Fruit fly (Drosophila melanogaster) whole organism, wandering third instar larva: ENCODE results near the gene CG13992.

Experiments
- Abd-B ChIP-seq: fragments of >200 bp; optimal IDR thresholded peaks from 2 replicates; lab custom pipeline; 2017; ENCODE audit warnings: missing biosample characterization, missing genetic modification characterization
- CG32264 ChIP-seq: fragments of 200-800 bp; sonication (Bioruptor generic); optimal IDR thresholded peaks from 2 replicates; lab custom pipeline; 2016; ENCODE audit warnings: missing biosample characterization, missing genetic modification characterization
- CG9705 ChIP-seq: fragments of 200-800 bp; sonication (Bioruptor generic); optimal IDR thresholded peaks from 2 replicates; lab custom pipeline; 2018; ENCODE audit warnings: missing biosample characterization, mild to moderate bottlenecking, missing genetic modification characterization
- Dfd ChIP-seq: fragments of >200 bp; optimal IDR thresholded peaks from 2 replicates; lab custom pipeline; 2017; ENCODE audit warnings: missing biosample characterization, missing genetic modification characterization
- GATAd ChIP-seq: sonication (Bioruptor generic); optimal IDR thresholded peaks from 2 replicates; lab custom pipeline; 2016; ENCODE audit warnings: missing biosample characterization, missing genetic modification characterization
- HLH106 ChIP-seq: fragments of 200-800 bp; optimal IDR thresholded peaks from 3 replicates; lab custom pipeline; 2019; ENCODE audit warnings: missing biosample characterization, mild to moderate bottlenecking, missing genetic modification characterization, moderate library complexity
- Hnf4 ChIP-seq: fragments of 200-800 bp; sonication (Bioruptor generic); optimal IDR thresholded peaks from 2 replicates; lab custom pipeline; 2016; ENCODE audit warnings: missing biosample characterization, mild to moderate bottlenecking, missing genetic modification characterization
- Hr78 ChIP-seq: fragments of >200 bp; optimal IDR thresholded peaks from 2 replicates; lab custom pipeline; 2017; ENCODE audit warnings: missing biosample characterization, missing genetic modification characterization
- Hr83 ChIP-seq: fragments of 200-300 bp; sonication (Bioruptor generic); optimal IDR thresholded peaks from 2 replicates; lab custom pipeline; 2016; ENCODE audit warnings: missing biosample characterization, mild to moderate bottlenecking, missing genetic modification characterization, moderate library complexity; ENCODE audit not compliant: poor library complexity, severe bottlenecking
- Jra ChIP-seq: sonication (Bioruptor generic); optimal IDR thresholded peaks from 2 replicates; lab custom pipeline; 2016; ENCODE audit warnings: missing biosample characterization, missing genetic modification characterization
- Myc ChIP-seq: fragments of >200 bp; optimal IDR thresholded peaks from 2 replicates; lab custom pipeline; 2017
- N ChIP-seq: fragments of >200 bp; optimal IDR thresholded peaks from 2 replicates; lab custom pipeline; 2018; ENCODE audit warnings: missing biosample characterization, missing external identifiers, missing genetic modification characterization
- OdsH ChIP-seq: fragments of 200-800 bp; sonication (Bioruptor generic); optimal IDR thresholded peaks from 2 replicates; lab custom pipeline; 2016; ENCODE audit warnings: missing biosample characterization, mild to moderate bottlenecking, missing genetic modification characterization
- Rel ChIP-seq, 2 experiments: fragments of 200-800 bp; sonication (Bioruptor generic) in 1 of 2; optimal IDR thresholded peaks; 2 replicates in 1 of 2; 3 replicates in 1 of 2; lab custom pipeline; 2016 to 2019; ENCODE audit warnings: mild to moderate bottlenecking in 2 of 2, missing biosample characterization in 2 of 2, missing genetic modification characterization in 2 of 2, moderate library complexity in 1 of 2
- Sp1 ChIP-seq: fragments of 200-800 bp; sonication (Bioruptor generic); optimal IDR thresholded peaks from 3 replicates; lab custom pipeline; 2019; ENCODE audit warnings: missing biosample characterization, mild to moderate bottlenecking, missing genetic modification characterization, moderate library complexity
- Vsx2 ChIP-seq: fragments of 200-300, 225-300 bp; sonication (Bioruptor generic); optimal IDR thresholded peaks from 2 replicates; lab custom pipeline; 2018; ENCODE audit warnings: missing biosample characterization, missing genetic modification characterization; ENCODE audit not compliant: partially characterized antibody
- br ChIP-seq: fragments of 200-800 bp; sonication (Bioruptor generic); optimal IDR thresholded peaks from 2 replicates; lab custom pipeline; 2016; ENCODE audit warnings: missing biosample characterization, missing genetic modification characterization
- brk ChIP-seq: fragments of 200-800 bp; sonication (Bioruptor generic); optimal IDR thresholded peaks from 2 replicates; lab custom pipeline; 2016; ENCODE audit warnings: missing biosample characterization, mild to moderate bottlenecking, missing genetic modification characterization
- dl ChIP-seq, 2 experiments: fragments of 175-275, 200-275 bp in 1 of 2; fragments of 200-275 bp in 1 of 2; sonication (Bioruptor generic); optimal IDR thresholded peaks; lab custom pipeline; 2018; ENCODE audit warnings: mild to moderate bottlenecking in 2 of 2, missing biosample characterization in 2 of 2, missing genetic modification characterization in 2 of 2, moderate library complexity in 2 of 2; ENCODE audit not compliant: partially characterized antibody in 2 of 2, insufficient read depth in 1 of 2
- dmrt93B ChIP-seq: fragments of 200-800 bp; sonication (Bioruptor generic); optimal IDR thresholded peaks from 2 replicates; lab custom pipeline; 2018; ENCODE audit warnings: missing biosample characterization, mild to moderate bottlenecking, missing genetic modification characterization
- dsf ChIP-seq: sonication (Bioruptor generic); optimal IDR thresholded peaks from 2 replicates; lab custom pipeline; 2016; ENCODE audit warnings: missing biosample characterization, missing genetic modification characterization, borderline replicate concordance
- ey ChIP-seq: fragments of 200-800 bp; sonication (Bioruptor generic); optimal IDR thresholded peaks from 2 replicates; lab custom pipeline; 2016; ENCODE audit warnings: missing biosample characterization, missing genetic modification characterization
- foxo ChIP-seq, 2 experiments: fragments of 200-800 bp; sonication (Bioruptor generic); optimal IDR thresholded peaks; 2 replicates in 1 of 2; 3 replicates in 1 of 2; lab custom pipeline; 2016 to 2017; ENCODE audit warnings: missing biosample characterization in 2 of 2, missing genetic modification characterization in 2 of 2
- fru ChIP-seq: fragments of 200-800 bp; sonication (Bioruptor generic); optimal IDR thresholded peaks from 3 replicates; lab custom pipeline; 2016; ENCODE audit warnings: missing biosample characterization, mild to moderate bottlenecking, missing genetic modification characterization
- h ChIP-seq: fragments of 200-800 bp; sonication (Bioruptor generic); optimal IDR thresholded peaks from 3 replicates; lab custom pipeline; 2016; ENCODE audit warnings: missing biosample characterization, mild to moderate bottlenecking, missing genetic modification characterization
- jim ChIP-seq: fragments of 175-275, 200-325 bp; sonication (Bioruptor generic); optimal IDR thresholded peaks from 2 replicates; lab custom pipeline; 2016; ENCODE audit warnings: missing biosample characterization, mild to moderate bottlenecking, missing genetic modification characterization
- lola ChIP-seq: fragments of >200 bp; optimal IDR thresholded peaks from 2 replicates; lab custom pipeline; 2017; ENCODE audit warnings: missing biosample characterization, missing genetic modification characterization
- pan ChIP-seq: fragments of >200 bp; optimal IDR thresholded peaks from 2 replicates; lab custom pipeline; 2017
- psq ChIP-seq: fragments of 200-800 bp; sonication (Bioruptor generic); optimal IDR thresholded peaks from 3 replicates; lab custom pipeline; 2017; ENCODE audit warnings: missing biosample characterization, mild to moderate bottlenecking, missing genetic modification characterization, moderate library complexity
- rgr ChIP-seq: fragments of 200-800 bp; sonication (Bioruptor generic); optimal IDR thresholded peaks from 3 replicates; lab custom pipeline; 2016; ENCODE audit warnings: missing biosample characterization, mild to moderate bottlenecking, missing genetic modification characterization
- tai ChIP-seq: sonication (Bioruptor generic); optimal IDR thresholded peaks from 2 replicates; lab custom pipeline; 2016; ENCODE audit warnings: missing biosample characterization, missing genetic modification characterization
- woc ChIP-seq: sonication (Bioruptor generic); optimal IDR thresholded peaks from 2 replicates; lab custom pipeline; 2016; ENCODE audit warnings: missing biosample characterization, mild to moderate bottlenecking, missing genetic modification characterization

The CG13992 gene

dm6 chr2L:5956153-5956552, 11.4 kb downstream of the CG13992 start, which contains the start of gene CG13999:
TSS of gene CG13999 (minus strand) at chr2L:5956466.
- TF ChIP-seq lola (GFP tag; lab: Kevin White, UChicago) (no peak), Hr78 (GFP tag; lab: Kevin White, UChicago) (no peak), dsf (GFP tag; lab: Kevin White, UChicago) (no peak), dmrt93B (no peak), Sp1 (GFP tag; lab: Kevin White, UChicago) (no peak), foxo (GFP tag; optimal IDR thresholded peaks at IDR 0.05; lab: Kevin White, UChicago) (no peak), h (GFP tag; lab: Kevin White, UChicago) (no peak), Myc (no peak), OdsH (no peak), woc (GFP tag; lab: Kevin White, UChicago) (no peak), psq (GFP tag; lab: Kevin White, UChicago) (no peak), br (GFP tag; lab: Kevin White, UChicago) (no peak)

DNA sequence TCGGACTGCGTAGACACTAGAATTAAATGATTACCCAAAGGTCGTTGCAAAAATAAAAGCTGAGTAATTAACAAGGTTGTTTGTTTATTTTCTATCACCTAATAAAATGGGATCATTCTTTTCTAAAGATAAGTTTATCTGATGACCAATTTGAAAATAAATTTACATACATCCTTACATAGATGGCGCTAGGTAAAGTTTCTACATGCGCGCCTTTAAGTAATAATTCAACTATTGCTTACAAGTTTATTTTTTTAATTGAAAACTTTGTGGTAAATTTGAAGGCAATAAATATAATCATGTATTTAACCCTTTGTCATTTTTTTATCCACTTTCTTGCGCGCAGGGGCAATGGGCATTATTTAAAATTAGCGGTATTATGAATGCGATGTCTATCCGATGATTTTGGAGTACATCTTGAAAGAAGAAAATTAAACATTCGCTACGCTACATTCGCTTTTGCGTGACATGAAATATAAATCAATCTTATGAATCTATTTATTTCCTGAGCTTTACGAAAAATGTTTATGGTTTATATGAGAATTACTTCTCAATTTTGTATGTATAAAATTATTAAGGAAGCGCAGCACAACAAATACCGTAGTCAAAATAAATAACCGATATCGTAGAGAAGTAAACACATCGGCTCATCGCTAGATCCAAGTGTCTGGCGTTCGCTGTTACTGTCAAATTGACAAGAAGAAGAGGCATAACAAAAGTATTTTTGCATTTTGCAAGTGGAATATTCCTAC, 18.6 kb downstream of the CG13992 start, which contains the start of gene CG9044:
Gene CG9044, plus strand, starts transcription at position 676 of the 752 bp plus-strand sequence.
- TF ChIP-seq dmrt93B: no peak
- peak; percentile 76 for TF ChIP-seq dsf (GFP tag; lab: Kevin White, UChicago)
- no peak for TF ChIP-seq tai (GFP tag; lab: Kevin White, UChicago)
- TF ChIP-seq br (GFP tag; lab: Kevin White, UChicago): no peak
- TF ChIP-seq CG32264: no peak
- TF ChIP-seq psq (GFP tag; lab: Kevin White, UChicago): peak; percentile 54
- TF ChIP-seq foxo (GFP tag; optimal IDR thresholded peaks at IDR 0.05; lab: Kevin White, UChicago): no peak
- peak; percentile 35 for TF ChIP-seq GATAd
- no peak for TF ChIP-seq Dfd (GFP tag; lab: Kevin White, UChicago)
- TF ChIP-seq CG9705 (GFP tag; lab: Kevin White, UChicago): peak; percentile 35
- peak; percentile 71 for TF ChIP-seq HLH106 (tag; lab: Kevin White, UChicago)
- peak; percentile 77 for TF ChIP-seq h (GFP tag; lab: Kevin White, UChicago)
- TF ChIP-seq Hr83 (GFP tag; lab: Kevin White, UChicago): peak; percentile 38
- TF ChIP-seq woc (GFP tag; lab: Kevin White, UChicago): peak; percentile 92
- no peak for TF ChIP-seq Myc
- no peak for TF ChIP-seq dl (GFP tag; optimal IDR thresholded peaks at IDR 0.05; lab: Kevin White, UChicago; ENCODE audit: insufficient read depth in 1 of 2, partially characterized antibody in 2 of 2)
- peak; percentile 32 for TF ChIP-seq OdsH
- TF ChIP-seq Jra: peak; percentile 49
- no peak for TF ChIP-seq Hnf4 (GFP tag; lab: Kevin White, UChicago)
- TF ChIP-seq pan (lab: Kevin White, UChicago): no peak
- peak; percentile 70 for TF ChIP-seq ey (GFP tag; lab: Kevin White, UChicago)

- TF ChIP-seq pan (lab: Kevin White, UChicago) (no peak), Rel (GFP tag; optimal IDR thresholded peaks at IDR 0.05; lab: Kevin White, UChicago) (no peak), Rel (tag; optimal IDR thresholded peaks at IDR 0.05; lab: Kevin White, UChicago) (no peak), lola (GFP tag; lab: Kevin White, UChicago) (no peak), GATAd (no peak), h (GFP tag; lab: Kevin White, UChicago) (no peak), fru (GFP tag; lab: Kevin White, UChicago) (no peak)
Observed at dm6 chr2L:5947504-5947903, 20.0 kb downstream of the CG13992 start.

- no peak for TF ChIP-seq Vsx2 (GFP tag; lab: Kevin White, UChicago)
- TF ChIP-seq brk (GFP tag; lab: Kevin White, UChicago): no peak
- TF ChIP-seq tai (GFP tag; lab: Kevin White, UChicago): no peak
- no peak for TF ChIP-seq Dfd (GFP tag; lab: Kevin White, UChicago)
- TF ChIP-seq dsf (GFP tag; lab: Kevin White, UChicago): no peak
- no peak for TF ChIP-seq ey (GFP tag; lab: Kevin White, UChicago)
- TF ChIP-seq dmrt93B: no peak
- TF ChIP-seq Abd-B (GFP tag; lab: Kevin White, UChicago): no peak
- no peak for TF ChIP-seq N
- no peak for TF ChIP-seq rgr (GFP tag; lab: Kevin White, UChicago)
- no peak for TF ChIP-seq jim (GFP tag; lab: Kevin White, UChicago)
- no peak for TF ChIP-seq lola (GFP tag; lab: Kevin White, UChicago)
- TF ChIP-seq woc (GFP tag; lab: Kevin White, UChicago): no peak
- no peak for TF ChIP-seq h (GFP tag; lab: Kevin White, UChicago)
- no peak for TF ChIP-seq psq (GFP tag; lab: Kevin White, UChicago)
- TF ChIP-seq CG9705 (GFP tag; lab: Kevin White, UChicago): no peak
- TF ChIP-seq GATAd: no peak
- TF ChIP-seq Hr83 (GFP tag; lab: Kevin White, UChicago): no peak
- no peak for TF ChIP-seq Hnf4 (GFP tag; lab: Kevin White, UChicago)
Observed at dm6 chr2L:5946728-5947127, 20.8 kb downstream of the CG13992 start.
